Fruit fly (Drosophila melanogaster) whole organism: Measurements from ENCODE around the gene Graf.

Source experiments
- CG8478 ChIP-seq: fragments of >200 bp; optimal IDR thresholded peaks from 2 replicates; lab custom pipeline; 2018; ENCODE audit warnings: inconsistent platforms
- pan ChIP-seq: fragments of >200 bp; optimal IDR thresholded peaks from 2 replicates; lab custom pipeline; 2017
- psq ChIP-seq: fragments of >200 bp; optimal IDR thresholded peaks from 2 replicates; lab custom pipeline; 2017
- usp ChIP-seq: fragments of >200 bp; optimal IDR thresholded peaks from 2 replicates; lab custom pipeline; 2017; ENCODE audit warnings: missing biosample characterization, missing genetic modification characterization, mixed read lengths

- TF ChIP-seq pan (lab: Kevin White, UChicago) (no peak), CG8478 (no peak), usp (no peak), psq (lab: Kevin White, UChicago) (no peak)
Measured at dm6 chrX:15733192-15733892, 27.2 kb downstream of the Graf start.
